Worm (Caenorhabditis elegans): ENCODE results near the gene tag-120.

DNA sequence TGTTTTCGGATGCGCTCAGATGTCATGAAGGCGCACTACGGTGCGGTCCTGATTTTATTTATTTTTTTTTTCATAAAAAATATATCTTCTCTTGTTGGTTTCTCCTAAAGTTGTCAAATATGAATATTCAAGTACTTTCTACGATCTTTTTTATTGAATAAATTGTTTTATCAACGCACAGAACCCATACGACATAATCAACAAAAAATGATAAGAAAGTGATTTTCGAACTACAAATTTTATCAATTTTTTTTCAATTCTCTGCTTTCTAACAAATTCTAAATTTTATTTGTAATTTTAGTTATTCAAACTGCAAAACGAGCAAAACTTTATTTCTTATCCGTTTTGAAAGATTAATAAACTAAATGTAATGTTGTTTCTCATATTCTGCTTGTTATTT lies 7.8 kb downstream of the tag-120 start:
- TF ChIP-seq fos-1 (tag; optimal IDR thresholded peaks at IDR 0.05): peak; percentile 50
- no peak for TF ChIP-seq ama-1 (optimal IDR thresholded peaks at IDR 0.05)
- no peak for TF ChIP-seq aly-2 (tag; optimal IDR thresholded peaks at IDR 0.05)
- no peak for TF ChIP-seq egl-27 (tag; optimal IDR thresholded peaks at IDR 0.05)
- TF ChIP-seq zag-1 (tag; optimal IDR thresholded peaks at IDR 0.05): no peak
- no peak for TF ChIP-seq ztf-4 (tag; optimal IDR thresholded peaks at IDR 0.05)
